Worm (Caenorhabditis elegans) whole organism, L1 larva: Measurements from ENCODE around the gene rps-22.

Source experiments
- ceh-82 ChIP-seq, 3 experiments: fragments of 150-350 bp in 1 of 3; sonication (generic microtip) in 2 of 3; optimal IDR thresholded peaks; 2 replicates each; lab custom pipeline; 2014 to 2017; ENCODE audit warnings: missing biosample characterization in 3 of 3, missing genetic modification characterization in 3 of 3
- grh-1 ChIP-seq: fragments of 200-800 bp; sonication (Bioruptor generic); IDR thresholded peaks from 2 replicates; pipeline ENCODE4 v1.3.6; 2022; ENCODE audit warnings: missing genetic modification reagents, missing genetic modification characterization, missing compliant biosample characterization
- snpc-4 ChIP-seq: fragments of 150-350 bp; optimal IDR thresholded peaks from 2 replicates; lab custom pipeline; 2014; ENCODE audit warnings: missing biosample characterization, missing genetic modification characterization
- unc-62 ChIP-seq: fragments of 150-350 bp; optimal IDR thresholded peaks from 2 replicates; lab custom pipeline; 2014; ENCODE audit warnings: missing biosample characterization, missing genetic modification reagents, missing genetic modification characterization

ce11 chrIII:1903966-1904365, 46.4 kb upstream of the rps-22 start:
- no peak for TF ChIP-seq snpc-4
- TF ChIP-seq ceh-82 (tag; optimal IDR thresholded peaks at IDR 0.05; lab: Kevin White, UChicago): no peak
- TF ChIP-seq unc-62 (GFP tag; lab: Kevin White, UChicago): no peak
- no peak for TF ChIP-seq grh-1 (GFP tag; lab: Robert Waterston, UW)
